Fruit fly (Drosophila melanogaster) whole organism, embryonic: ENCODE data around the gene Rpn11.

Experiments
- Asciz ChIP-seq: fragments of 200-800 bp; sonication (Bioruptor generic); optimal IDR thresholded peaks from 2 replicates; lab custom pipeline; 2017; ENCODE audit warnings: missing biosample characterization, mild to moderate bottlenecking, missing genetic modification characterization, missing genetic modification reagents
- Atf3 ChIP-seq: fragments of 200-800 bp; sonication (Bioruptor generic); optimal IDR thresholded peaks from 3 replicates; lab custom pipeline; 2016; ENCODE audit warnings: missing biosample characterization, missing genetic modification characterization
- Blimp-1 ChIP-seq: fragments of 200-800 bp; sonication (Bioruptor generic); optimal IDR thresholded peaks from 3 replicates; lab custom pipeline; 2018; ENCODE audit warnings: missing biosample characterization, missing genetic modification characterization, mild to moderate bottlenecking, moderate library complexity, missing genetic modification reagents
- CG10147 ChIP-seq: fragments of 200-800 bp; sonication (Bioruptor generic); optimal IDR thresholded peaks from 2 replicates; lab custom pipeline; 2019; ENCODE audit warnings: missing biosample characterization, mild to moderate bottlenecking, missing genetic modification characterization, moderate library complexity
- CG10543 ChIP-seq: fragments of 200-800 bp; sonication (Bioruptor generic); optimal IDR thresholded peaks from 3 replicates; lab custom pipeline; 2017; ENCODE audit warnings: missing biosample characterization, mild to moderate bottlenecking, missing genetic modification characterization, moderate library complexity
- CG11093 ChIP-seq: fragments of 200-800 bp; sonication (Bioruptor generic); IDR thresholded peaks from 3 replicates; pipeline ENCODE4 v1.3.6; 2022; ENCODE audit warnings: missing biosample characterization, missing genetic modification characterization
- CG11504 ChIP-seq: fragments of 200-800 bp; sonication (Bioruptor generic); optimal IDR thresholded peaks from 3 replicates; lab custom pipeline; 2019; ENCODE audit warnings: missing biosample characterization, mild to moderate bottlenecking, missing genetic modification characterization, moderate library complexity
- CG12071 ChIP-seq: fragments of 200-800 bp; sonication (Bioruptor generic); optimal IDR thresholded peaks from 3 replicates; lab custom pipeline; 2018; ENCODE audit warnings: missing biosample characterization, mild to moderate bottlenecking, missing genetic modification characterization
- CG13287 ChIP-seq: fragments of 200-800 bp; sonication (Bioruptor generic); IDR thresholded peaks from 2 replicates; pipeline ENCODE4 v1.3.6; 2022; ENCODE audit warnings: missing biosample characterization, missing genetic modification characterization; ENCODE audit not compliant: partially characterized antibody
- CG13296 ChIP-seq: fragments of 200-800 bp; sonication (Bioruptor generic); optimal IDR thresholded peaks from 3 replicates; lab custom pipeline; 2018; ENCODE audit warnings: missing biosample characterization, mild to moderate bottlenecking, missing genetic modification characterization
- CG13775 ChIP-seq: fragments of 200-800 bp; sonication (Bioruptor generic); optimal IDR thresholded peaks from 3 replicates; lab custom pipeline; 2017; ENCODE audit warnings: missing biosample characterization, mild to moderate bottlenecking, missing genetic modification characterization
- CG17328 ChIP-seq: fragments of 200-800 bp; sonication (Bioruptor generic); IDR thresholded peaks from 2 replicates; pipeline ENCODE4 v1.3.6; 2022; ENCODE audit warnings: missing biosample characterization, missing genetic modification characterization
- CG17568 ChIP-seq: fragments of 200-800 bp; sonication (Bioruptor generic); optimal IDR thresholded peaks from 2 replicates; lab custom pipeline; 2018; ENCODE audit warnings: missing biosample characterization, mild to moderate bottlenecking, missing genetic modification characterization, moderate library complexity
- CG17912 ChIP-seq: fragments of 200-800 bp; sonication (Bioruptor generic); optimal IDR thresholded peaks from 2 replicates; lab custom pipeline; 2018; ENCODE audit warnings: missing biosample characterization, mild to moderate bottlenecking, missing genetic modification characterization
- CG30020 ChIP-seq: fragments of 200-800 bp; optimal IDR thresholded peaks from 2 replicates; lab custom pipeline; 2019; ENCODE audit warnings: missing biosample characterization, mild to moderate bottlenecking, missing genetic modification characterization, moderate library complexity
- CG31441 ChIP-seq: fragments of 200-800 bp; sonication (Bioruptor generic); IDR thresholded peaks from 2 replicates; pipeline ENCODE4 v1.3.6; 2022; ENCODE audit warnings: missing biosample characterization, missing genetic modification characterization
- CG3407 ChIP-seq: fragments of 200-800 bp; sonication (Bioruptor generic); optimal IDR thresholded peaks from 2 replicates; lab custom pipeline; 2018; ENCODE audit warnings: missing biosample characterization, mild to moderate bottlenecking, missing genetic modification characterization
- CG4360 ChIP-seq: fragments of 200-800 bp; sonication (Bioruptor generic); IDR thresholded peaks from 2 replicates; pipeline ENCODE4 v1.3.6; 2022; ENCODE audit warnings: missing biosample characterization, missing genetic modification characterization
- CG4617 ChIP-seq: fragments of 200-800 bp; sonication (Bioruptor generic); optimal IDR thresholded peaks from 3 replicates; lab custom pipeline; 2016; ENCODE audit warnings: missing biosample characterization, missing genetic modification characterization, borderline replicate concordance
- CG6813 ChIP-seq: fragments of 200-800 bp; sonication (Bioruptor generic); optimal IDR thresholded peaks from 2 replicates; lab custom pipeline; 2017; ENCODE audit warnings: missing biosample characterization, missing genetic modification characterization, mild to moderate bottlenecking, moderate library complexity, missing genetic modification reagents
- CG6854 ChIP-seq: fragments of 200-800 bp; sonication (Bioruptor generic); optimal IDR thresholded peaks from 3 replicates; lab custom pipeline; 2017; ENCODE audit warnings: missing biosample characterization, mild to moderate bottlenecking, missing genetic modification characterization
- CG7271 ChIP-seq: fragments of 200-800 bp; sonication (Bioruptor generic); optimal IDR thresholded peaks from 2 replicates; lab custom pipeline; 2018; ENCODE audit warnings: missing biosample characterization, mild to moderate bottlenecking, missing genetic modification characterization, moderate library complexity
- CG8290 ChIP-seq, 3 experiments: fragments of 200-800 bp; sonication (Bioruptor generic); optimal IDR thresholded peaks; 2 replicates each; lab custom pipeline; 2016 to 2019; ENCODE audit warnings: missing biosample characterization in 3 of 3, missing genetic modification characterization in 3 of 3, mild to moderate bottlenecking in 2 of 3, moderate library complexity in 1 of 3
- CrebB ChIP-seq: fragments of 200-800 bp; sonication (Bioruptor generic); optimal IDR thresholded peaks from 3 replicates; lab custom pipeline; 2018; ENCODE audit warnings: missing biosample characterization, mild to moderate bottlenecking, missing genetic modification characterization
- Dbx ChIP-seq: fragments of 200-800 bp; sonication (Bioruptor generic); IDR thresholded peaks from 3 replicates; pipeline ENCODE4 v1.3.6; 2022; ENCODE audit warnings: missing biosample characterization, missing genetic modification characterization
- Dp ChIP-seq: fragments of 200-800 bp; sonication (Bioruptor generic); optimal IDR thresholded peaks from 2 replicates; lab custom pipeline; 2018; ENCODE audit warnings: missing biosample characterization, mild to moderate bottlenecking, missing genetic modification characterization, moderate library complexity
- E2f2 ChIP-seq: fragments of 200-800 bp; sonication (Bioruptor generic); IDR thresholded peaks from 2 replicates; pipeline ENCODE4 v1.3.6; 2022; ENCODE audit warnings: missing biosample characterization, missing genetic modification characterization
- ERR ChIP-seq: fragments of 200-800 bp; sonication (Bioruptor generic); optimal IDR thresholded peaks from 2 replicates; lab custom pipeline; 2016; ENCODE audit warnings: missing biosample characterization, missing genetic modification characterization
- Elba2 ChIP-seq: fragments of 200-800 bp; sonication (Bioruptor generic); optimal IDR thresholded peaks from 3 replicates; lab custom pipeline; 2016; ENCODE audit warnings: missing biosample characterization, missing genetic modification characterization
- Ets97D ChIP-seq: fragments of 200-800 bp; sonication (Bioruptor generic); optimal IDR thresholded peaks from 3 replicates; lab custom pipeline; 2016; ENCODE audit warnings: missing biosample characterization, missing genetic modification characterization
- HLH4C ChIP-seq: fragments of 200-800 bp; sonication (Bioruptor generic); IDR thresholded peaks from 3 replicates; pipeline ENCODE4 v1.3.6; 2022; ENCODE audit warnings: missing biosample characterization, missing genetic modification characterization; ENCODE audit not compliant: partially characterized antibody
- Hand ChIP-seq: fragments of 200-800 bp; sonication (Bioruptor generic); optimal IDR thresholded peaks from 2 replicates; lab custom pipeline; 2017; ENCODE audit warnings: mild to moderate bottlenecking, missing biosample characterization, missing genetic modification reagents, missing genetic modification characterization
- ase ChIP-seq: fragments of 200-800 bp; sonication (Bioruptor generic); IDR thresholded peaks from 3 replicates; pipeline ENCODE4 v1.3.6; 2022; ENCODE audit warnings: missing biosample characterization, missing genetic modification characterization
- caup ChIP-seq: fragments of 200-800 bp; sonication (Bioruptor generic); optimal IDR thresholded peaks from 3 replicates; lab custom pipeline; 2017; ENCODE audit warnings: missing biosample characterization, mild to moderate bottlenecking, missing genetic modification characterization, moderate library complexity; ENCODE audit not compliant: severe bottlenecking
- cwo ChIP-seq: fragments of 200-800 bp; sonication (Bioruptor generic); optimal IDR thresholded peaks from 3 replicates; lab custom pipeline; 2017; ENCODE audit warnings: missing biosample characterization, missing genetic modification characterization, mild to moderate bottlenecking, moderate library complexity, missing genetic modification reagents
- dimm ChIP-seq: fragments of 200-800 bp; sonication (Bioruptor generic); IDR thresholded peaks from 2 replicates; pipeline ENCODE4 v1.3.6; 2022; ENCODE audit warnings: missing biosample characterization, missing genetic modification characterization
- dysf ChIP-seq: fragments of 200-800 bp; sonication (Bioruptor generic); IDR thresholded peaks from 3 replicates; pipeline ENCODE4 v1.3.6; 2022; ENCODE audit warnings: missing biosample characterization, missing genetic modification characterization
- emc ChIP-seq: fragments of 200-800 bp; sonication (Bioruptor generic); optimal IDR thresholded peaks from 2 replicates; lab custom pipeline; 2016; ENCODE audit warnings: missing biosample characterization, missing genetic modification characterization
- ems ChIP-seq: fragments of 200-800 bp; sonication (Bioruptor generic); optimal IDR thresholded peaks from 3 replicates; lab custom pipeline; 2016; ENCODE audit warnings: missing biosample characterization, missing genetic modification characterization
- gt ChIP-seq: fragments of 200-800 bp; sonication (Bioruptor generic); IDR thresholded peaks from 2 replicates; pipeline ENCODE4 v1.3.6; 2022; ENCODE audit warnings: missing biosample characterization, missing genetic modification characterization
- maf-S ChIP-seq: fragments of 200-800 bp; sonication (Bioruptor generic); optimal IDR thresholded peaks from 2 replicates; lab custom pipeline; 2016; ENCODE audit warnings: missing biosample characterization, missing genetic modification characterization
- nerfin-1 ChIP-seq: fragments of 200-800 bp; sonication (Bioruptor generic); optimal IDR thresholded peaks from 3 replicates; lab custom pipeline; 2019; ENCODE audit warnings: missing biosample characterization, mild to moderate bottlenecking, missing genetic modification characterization, moderate library complexity
- odd ChIP-seq: fragments of 200-800 bp; sonication (Bioruptor generic); optimal IDR thresholded peaks from 2 replicates; lab custom pipeline; 2017; ENCODE audit warnings: missing biosample characterization, mild to moderate bottlenecking, missing genetic modification characterization
- psq ChIP-seq: fragments of 200-800 bp; sonication (Bioruptor generic); optimal IDR thresholded peaks from 2 replicates; lab custom pipeline; 2017; ENCODE audit warnings: missing biosample characterization, missing genetic modification characterization
- sd ChIP-seq: fragments of 200-800 bp; sonication (Bioruptor generic); optimal IDR thresholded peaks from 3 replicates; lab custom pipeline; 2018; ENCODE audit warnings: missing biosample characterization, mild to moderate bottlenecking, missing genetic modification characterization, moderate library complexity
- stwl ChIP-seq: fragments of 200-800 bp; sonication (Bioruptor generic); optimal IDR thresholded peaks from 3 replicates; lab custom pipeline; 2018; ENCODE audit warnings: missing biosample characterization, mild to moderate bottlenecking, missing genetic modification characterization, moderate library complexity
- tx ChIP-seq: fragments of 200-800 bp; sonication (Bioruptor generic); optimal IDR thresholded peaks from 2 replicates; lab custom pipeline; 2016; ENCODE audit warnings: missing biosample characterization, missing genetic modification characterization
- unpg ChIP-seq: fragments of 200-800 bp; sonication (Bioruptor generic); optimal IDR thresholded peaks from 3 replicates; lab custom pipeline; 2018; ENCODE audit warnings: missing biosample characterization, mild to moderate bottlenecking, missing genetic modification characterization, moderate library complexity

The Rpn11 gene

dm6 chr2L:5099790-5100360, 40.3 kb upstream of the Rpn11 start, which contains the start of gene ND-13A (continued):
- peak; percentile 22 for TF ChIP-seq CrebB (tag; lab: Kevin White, UChicago)
- TF ChIP-seq Elba2 (GFP tag; lab: Kevin White, UChicago), result peak; percentile 28
- TF ChIP-seq CG4617 (GFP tag; lab: Kevin White, UChicago), result peak; percentile 53
- no peak for TF ChIP-seq maf-S (GFP tag; lab: Kevin White, UChicago)
- TF ChIP-seq CG30020 (tag; lab: Kevin White, UChicago), result peak; percentile 25
- TF ChIP-seq E2f2 (GFP tag; lab: Robert Waterston, UW), result peak; percentile 70
- no peak for TF ChIP-seq nerfin-1 (tag; lab: Kevin White, UChicago)
- peak; percentile 87 for TF ChIP-seq stwl
- peak; percentile 69 for TF ChIP-seq Dp (GFP tag; lab: Kevin White, UChicago)
- TF ChIP-seq CG31441 (GFP tag; lab: Robert Waterston, UW), result 0 out of 2 replicates have a peak, but pooled peaks have one; percentile 22
- TF ChIP-seq HLH4C (GFP tag; lab: Robert Waterston, UW), result 0 out of 3 replicates have a peak, but pooled peaks have one; percentile 9
- TF ChIP-seq CG13287, result peak; percentile 55; the same call in 1 of the 2 replicates
- no peak for TF ChIP-seq Atf3 (GFP tag; lab: Kevin White, UChicago)
- TF ChIP-seq CG11093 (GFP tag; lab: Robert Waterston, UW), result no peak
- TF ChIP-seq gt (GFP tag; lab: Robert Waterston, UW), result no peak
- TF ChIP-seq Blimp-1 (GFP tag; lab: Kevin White, UChicago), result no peak
- no peak for TF ChIP-seq ase (GFP tag; lab: Robert Waterston, UW)
- TF ChIP-seq Asciz (GFP tag; lab: Kevin White, UChicago), result no peak
- TF ChIP-seq CG17328 (GFP tag; lab: Robert Waterston, UW), result no peak
- TF ChIP-seq ERR (GFP tag; lab: Kevin White, UChicago), result no peak
- TF ChIP-seq sd (tag; lab: Kevin White, UChicago), result peak; percentile 13
- peak; percentile 24 for TF ChIP-seq Ets97D
- no peak for TF ChIP-seq CG8290 (GFP tag; optimal IDR thresholded peaks at IDR 0.05; lab: Kevin White, UChicago)
- TF ChIP-seq CG8290 (tag; optimal IDR thresholded peaks at IDR 0.05; lab: Kevin White, UChicago), result peak in 1 of 2 experiments; percentile 61

dm6 chr2L:5096761-5097160, 37.2 kb upstream of the Rpn11 start:
- peak; percentile 12 for TF ChIP-seq CG11504 (tag; lab: Kevin White, UChicago)
- TF ChIP-seq CG3407 (GFP tag; lab: Kevin White, UChicago), result no peak
- no peak for TF ChIP-seq dysf
- peak; percentile 66 for TF ChIP-seq odd (GFP tag; lab: Kevin White, UChicago)
- peak; percentile 56 for TF ChIP-seq CG10543 (GFP tag; lab: Kevin White, UChicago)
- peak; percentile 78 for TF ChIP-seq CG13296 (GFP tag; lab: Kevin White, UChicago)
- no peak for TF ChIP-seq CG10147
- TF ChIP-seq unpg (GFP tag; lab: Kevin White, UChicago), result peak; percentile 24
- peak; percentile 72 for TF ChIP-seq caup
- 0 out of 2 replicates have a peak, but pooled peaks have one; percentile 25 for TF ChIP-seq CG4360 (GFP tag; lab: Robert Waterston, UW)
- peak; percentile 27; the same call in 1 of the 3 replicates for TF ChIP-seq Dbx
- no peak for TF ChIP-seq CG13775 (GFP tag; lab: Kevin White, UChicago)
- TF ChIP-seq cwo, result peak; percentile 39
- TF ChIP-seq ems (GFP tag; lab: Kevin White, UChicago), result no peak
- TF ChIP-seq CG17912 (GFP tag; lab: Kevin White, UChicago), result peak; percentile 2
- peak; percentile 89 for TF ChIP-seq CG6813 (GFP tag; lab: Kevin White, UChicago)
- TF ChIP-seq dimm, result no peak
- TF ChIP-seq tx (GFP tag; lab: Kevin White, UChicago), result no peak
- TF ChIP-seq CG12071 (GFP tag; lab: Kevin White, UChicago), result peak; percentile 86
- peak; percentile 81 for TF ChIP-seq CG6854 (GFP tag; lab: Kevin White, UChicago)
- TF ChIP-seq psq (GFP tag; lab: Kevin White, UChicago), result no peak
- peak; percentile 81 for TF ChIP-seq Hand
- TF ChIP-seq CG7271 (tag; lab: Kevin White, UChicago), result peak; percentile 15
- no peak for TF ChIP-seq emc (GFP tag; lab: Kevin White, UChicago)
- TF ChIP-seq CG17568 (GFP tag; lab: Kevin White, UChicago), result peak; percentile 24
